Worm (Caenorhabditis elegans) whole organism, L4 larva: ENCODE results near the gene gcy-3.
A peak's percentile ranks its signal among the peaks of the same experiment; 100 is the strongest.

Experiments
- ama-1 ChIP-seq: fragments of 150-350 bp; optimal IDR thresholded peaks from 2 replicates; lab custom pipeline; 2014; ENCODE audit warnings: inconsistent platforms, mixed read lengths
- ces-1 ChIP-seq: fragments of 150-350 bp; sonication (generic microtip); optimal IDR thresholded peaks from 4 replicates; lab custom pipeline; 2014; ENCODE audit warnings: missing biosample characterization, missing genetic modification reagents, missing genetic modification characterization
- hlh-30 ChIP-seq: sonication (generic microtip); optimal IDR thresholded peaks from 2 replicates; lab custom pipeline; 2017; ENCODE audit warnings: antibody characterized with exemption, mild to moderate bottlenecking, missing genetic modification characterization, missing compliant biosample characterization; ENCODE audit not compliant: insufficient read depth
- lin-39 ChIP-seq: fragments of 150-350 bp; optimal IDR thresholded peaks from 2 replicates; lab custom pipeline; 2014; ENCODE audit warnings: missing biosample characterization, missing genetic modification reagents, missing genetic modification characterization
- lsy-2 ChIP-seq, 2 experiments: fragments of 150-350 bp in 1 of 2; sonication (generic microtip) in 1 of 2; optimal IDR thresholded peaks; 2 replicates each; lab custom pipeline; 2014 to 2017; ENCODE audit warnings: missing biosample characterization in 2 of 2, missing genetic modification characterization in 2 of 2
- mdt-29 ChIP-seq: fragments of 200-800 bp; sonication (Bioruptor generic); IDR thresholded peaks from 2 replicates; pipeline ENCODE4 v1.3.6; 2022; ENCODE audit warnings: missing genetic modification reagents, missing genetic modification characterization, missing compliant biosample characterization
- nhr-25 ChIP-seq: sonication (generic microtip); optimal IDR thresholded peaks from 2 replicates; lab custom pipeline; 2017; ENCODE audit warnings: missing genetic modification characterization, mild to moderate bottlenecking, missing compliant biosample characterization, antibody characterized with exemption, moderate library complexity, borderline replicate concordance; ENCODE audit not compliant: insufficient read depth
- spr-3 ChIP-seq: fragments of 200-800 bp; sonication (Bioruptor generic); optimal IDR thresholded peaks from 2 replicates; lab custom pipeline; 2018; ENCODE audit warnings: mild to moderate bottlenecking, missing genetic modification characterization, missing compliant biosample characterization
- tag-97 ChIP-seq: fragments of 200-800 bp; sonication (Bioruptor generic); IDR thresholded peaks from 2 replicates; pipeline ENCODE4 v1.3.6; 2022; ENCODE audit warnings: missing genetic modification characterization, missing compliant biosample characterization
- unc-130 ChIP-seq: sonication (generic microtip); optimal IDR thresholded peaks from 2 replicates; lab custom pipeline; 2016; ENCODE audit warnings: missing genetic modification reagents, missing genetic modification characterization, missing compliant biosample characterization
- unc-62 ChIP-seq, 3 experiments: fragments of 150-350 bp in 1 of 3; sonication (generic microtip); optimal IDR thresholded peaks in 2 of 3; peaks in 1 of 3; 1 replicate in 1 of 3; 2 replicates in 2 of 3; lab custom pipeline; 2014 to 2017; ENCODE audit warnings: missing biosample characterization in 3 of 3, missing genetic modification characterization in 3 of 3, missing genetic modification reagents in 3 of 3, missing genotype in 1 of 3
- ztf-11 ChIP-seq: fragments of 150-350 bp; optimal IDR thresholded peaks from 2 replicates; lab custom pipeline; 2014; ENCODE audit warnings: missing biosample characterization, missing genetic modification characterization

- TF ChIP-seq lin-39 (tag; lab: Kevin White, UChicago) = no peak
- no peak for TF ChIP-seq mdt-29 (GFP tag; lab: Robert Waterston, UW)
- TF ChIP-seq ama-1 (lab: Kevin White, UChicago) = no peak
- TF ChIP-seq hlh-30 (tag; lab: Kevin White, UChicago) = no peak
- no peak for TF ChIP-seq ztf-11 (tag; lab: Kevin White, UChicago)
- no peak for TF ChIP-seq ces-1
- TF ChIP-seq unc-62 (GFP tag; optimal IDR thresholded peaks at IDR 0.05 in 1 of 2; lab: Kevin White, UChicago) = peak in 1 of 2 experiments; percentile 82
- TF ChIP-seq unc-62 (tag; optimal IDR thresholded peaks at IDR 0.05; lab: Kevin White, UChicago) = no peak
- TF ChIP-seq spr-3 (GFP tag; lab: Kevin White, UChicago) = no peak
- no peak for TF ChIP-seq nhr-25 (tag; lab: Kevin White, UChicago)
- no peak for TF ChIP-seq tag-97
- TF ChIP-seq unc-130 = no peak
- no peak for TF ChIP-seq lsy-2 (tag; optimal IDR thresholded peaks at IDR 0.05; lab: Kevin White, UChicago)
Measured at ce11 chrII:9474367-9475105, 32.5 kb downstream of the gcy-3 start, which contains the start of the genes chil-25 and chil-26.
